Worm (Caenorhabditis elegans): Measurements from ENCODE around the gene dlc-2.

DNA sequence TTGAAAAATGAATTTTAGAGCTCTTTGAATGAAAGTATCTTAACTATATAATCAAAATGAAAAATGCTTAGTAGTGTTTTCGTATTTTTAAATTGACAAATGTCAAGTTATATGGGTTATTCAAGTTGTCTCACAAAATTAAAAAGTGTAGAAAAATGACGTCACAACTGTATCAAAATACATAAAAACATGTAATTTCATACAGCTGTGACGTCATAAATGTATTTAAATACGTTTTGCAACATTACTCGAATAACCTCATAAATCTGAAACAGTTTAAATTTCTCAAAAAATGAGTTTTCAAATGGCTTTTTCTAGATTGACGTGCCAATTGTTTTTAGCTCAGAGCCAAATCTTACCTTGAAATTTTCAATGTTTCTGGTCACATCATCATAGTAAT, 1.6 kb downstream of the dlc-2 start:
- TF ChIP-seq sdc-2 (tag; optimal IDR thresholded peaks at IDR 0.05) (no peak), pag-3 (tag; optimal IDR thresholded peaks at IDR 0.05; ENCODE audit: borderline replicate concordance) (no peak), ceh-18 (tag; optimal IDR thresholded peaks at IDR 0.05) (no peak), odd-2 (tag; optimal IDR thresholded peaks at IDR 0.05) (no peak), dve-1 (tag; optimal IDR thresholded peaks at IDR 0.05) (no peak), elt-2 (tag; optimal IDR thresholded peaks at IDR 0.05) (no peak), nhr-11 (tag; optimal IDR thresholded peaks at IDR 0.05) (no peak), T23F11.4 (GFP tag; optimal IDR thresholded peaks at IDR 0.05) (no peak), Y22D7AL.16 (tag; optimal IDR thresholded peaks at IDR 0.05) (no peak)
